Worm (Caenorhabditis elegans): Measurements from ENCODE around the gene C02B10.4.

- TF ChIP-seq nhr-76 (tag; optimal IDR thresholded peaks at IDR 0.05): no peak
- no peak for TF ChIP-seq ceh-39 (tag; optimal IDR thresholded peaks at IDR 0.05)
- TF ChIP-seq pha-4 (tag; optimal IDR thresholded peaks at IDR 0.05): no peak
- TF ChIP-seq lin-32 (GFP tag; optimal IDR thresholded peaks at IDR 0.05): no peak
- no peak for TF ChIP-seq nhr-12 (tag; optimal IDR thresholded peaks at IDR 0.05)
Observed at ce11 chrIV:5055964-5056588, 35.3 kb upstream of the C02B10.4 start, which contains the start of gene msp-55.

Data from whole organism, mixed stage, embryonic.